Fruit fly (Drosophila melanogaster) ovary, adult (tissue): Measurements from ENCODE around the gene Tbc1d8-9.

ENCODE experiments used
- CG17801 ChIP-seq: fragments of 200-800 bp; optimal IDR thresholded peaks from 2 replicates; lab custom pipeline; 2019; ENCODE audit warnings: missing biosample characterization, mild to moderate bottlenecking, missing genetic modification characterization, moderate library complexity; ENCODE audit not compliant: partially characterized antibody

Tbc1d8-9 gene

dm6 chr3L:21303659-21304058 is 39.9 kb downstream of the Tbc1d8-9 start:
- no peak for TF ChIP-seq CG17801 (GFP tag; lab: Kevin White, UChicago)

- TF ChIP-seq CG17801 (GFP tag; lab: Kevin White, UChicago): no peak
Observed at dm6 chr3L:21302493-21302892, 41.0 kb downstream of the Tbc1d8-9 start.

dm6 chr3L:21301737-21302487 is 41.6 kb downstream of the Tbc1d8-9 start:
- no peak for TF ChIP-seq CG17801 (GFP tag; lab: Kevin White, UChicago)

dm6 chr3L:21300280-21300679 is 43.2 kb downstream of the Tbc1d8-9 start, which contains the start of gene Cpr78Cc:
Gene Cpr78Cc, plus strand, starts transcription at chr3L:21300580.
- TF ChIP-seq CG17801 (GFP tag; lab: Kevin White, UChicago): no peak

- TF ChIP-seq CG17801 (GFP tag; lab: Kevin White, UChicago): no peak
Observed at dm6 chr3L:21299203-21299602, 44.3 kb downstream of the Tbc1d8-9 start.

- TF ChIP-seq CG17801 (GFP tag; lab: Kevin White, UChicago): no peak
Observed at dm6 chr3L:21298375-21298774, 45.1 kb downstream of the Tbc1d8-9 start, which contains the start of gene CG43702. Gene CG43702, plus strand, starts transcription at chr3L:21298675.

dm6 chr3L:21297703-21298102 is 45.8 kb downstream of the Tbc1d8-9 start, which contains the start of gene Edg78E:
Gene Edg78E, minus strand, starts transcription at chr3L:21297803.
- no peak for TF ChIP-seq CG17801 (GFP tag; lab: Kevin White, UChicago)

dm6 chr3L:21294202-21294601 is 49.3 kb downstream of the Tbc1d8-9 start, which contains the start of gene Cpr78Cb:
Gene Cpr78Cb, plus strand, starts transcription at chr3L:21294492.
- TF ChIP-seq CG17801 (GFP tag; lab: Kevin White, UChicago): no peak

- no peak for TF ChIP-seq CG17801 (GFP tag; lab: Kevin White, UChicago)
Observed at dm6 chr3L:21292700-21293099, 50.8 kb downstream of the Tbc1d8-9 start, which contains the start of gene Cpr78Ca. Gene Cpr78Ca, minus strand, starts transcription at chr3L:21292800.

- TF ChIP-seq CG17801 (GFP tag; lab: Kevin White, UChicago): no peak
Observed at dm6 chr3L:21291055-21291454, 52.5 kb downstream of the Tbc1d8-9 start.

- no peak for TF ChIP-seq CG17801 (GFP tag; lab: Kevin White, UChicago)
Observed at dm6 chr3L:21290336-21290735, 53.2 kb downstream of the Tbc1d8-9 start.
